Worm (Caenorhabditis elegans) whole organism, L4/young adult: ENCODE measurements around the gene B0563.5.

ENCODE experiments used
- W03F9.2 ChIP-seq: fragments of 150-350 bp; optimal IDR thresholded peaks from 2 replicates; lab custom pipeline; 2014; ENCODE audit warnings: missing biosample characterization, missing genetic modification characterization
- him-1 ChIP-seq: sonication (generic microtip); optimal IDR thresholded peaks from 2 replicates; lab custom pipeline; 2016; ENCODE audit warnings: missing genotype, missing genetic modification reagents, missing genetic modification characterization, missing compliant biosample characterization

DNA sequence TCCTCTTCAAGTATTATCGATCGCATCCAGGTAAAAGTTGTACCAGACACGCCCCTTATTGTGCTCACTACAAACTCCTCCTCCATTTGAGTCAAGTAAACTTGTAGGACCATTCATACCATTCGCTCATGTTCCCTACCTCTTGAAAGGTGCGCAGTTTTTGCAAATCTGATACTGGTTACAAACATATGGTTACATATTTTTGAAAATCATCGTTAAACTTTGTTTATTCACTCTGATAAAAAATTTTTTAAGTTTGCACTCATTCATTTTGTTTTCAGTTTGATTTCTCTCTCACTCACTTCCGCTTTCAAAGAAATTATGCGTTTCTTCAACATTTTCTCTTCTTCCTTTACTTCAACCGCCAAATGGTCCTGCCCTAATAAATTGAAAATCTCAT, 25.3 kb downstream of the B0563.5 start, which contains the start of gene B0563.1:
- TF ChIP-seq him-1 (tag; lab: Kevin White, UChicago) (no peak), W03F9.2 (tag; lab: Kevin White, UChicago) (no peak)
